Worm (Caenorhabditis elegans) whole organism, midembryonic: ENCODE results near the gene fcmt-1.

Experiments used
- T22C8.4 ChIP-seq: fragments of 200-800 bp; sonication (Bioruptor generic); IDR thresholded peaks from 2 replicates; pipeline ENCODE4 v1.3.6; 2022; ENCODE audit warnings: missing genetic modification characterization, missing compliant biosample characterization
- cog-1 ChIP-seq: sonication (generic microtip); optimal IDR thresholded peaks from 2 replicates; lab custom pipeline; 2016; ENCODE audit warnings: missing genetic modification characterization, missing compliant biosample characterization
- klf-2 ChIP-seq: fragments of 200-800 bp; sonication (Bioruptor generic); conservative IDR thresholded peaks from 2 replicates; pipeline ENCODE4 v1.3.6; 2022; ENCODE audit warnings: missing genetic modification reagents, missing genetic modification characterization, missing compliant biosample characterization
- med-1 ChIP-seq: sonication (generic microtip); optimal IDR thresholded peaks from 2 replicates; lab custom pipeline; 2017; ENCODE audit warnings: missing genetic modification characterization, mild to moderate bottlenecking, missing compliant biosample characterization, antibody characterized with exemption, missing genetic modification reagents; ENCODE audit not compliant: insufficient read depth
- ref-1 ChIP-seq: fragments of 200-800 bp; sonication (Bioruptor generic); conservative IDR thresholded peaks from 2 replicates; pipeline ENCODE4 v1.3.6; 2022; ENCODE audit warnings: missing genetic modification reagents, missing genetic modification characterization, missing compliant biosample characterization
- tab-1 ChIP-seq: fragments of 200-800 bp; sonication (Bioruptor generic); IDR thresholded peaks from 2 replicates; pipeline ENCODE4 v1.3.6; 2022; ENCODE audit warnings: missing genetic modification characterization, missing compliant biosample characterization

ce11 chrII:11710771-11711170, 1.4 kb upstream of the fcmt-1 start:
- TF ChIP-seq ref-1 (no peak), T22C8.4 (no peak), cog-1 (tag; lab: Kevin White, UChicago) (no peak), med-1 (GFP tag; lab: Kevin White, UChicago) (no peak), klf-2 (no peak), tab-1 (GFP tag; lab: Robert Waterston, UW) (no peak)
